Fruit fly (Drosophila melanogaster) Kc167 (cell line): Measurements from ENCODE around the gene scyl.

Experiments
- Myc ChIP-seq: fragments of >200 bp; optimal IDR thresholded peaks from 2 replicates; lab custom pipeline; 2017; ENCODE audit warnings: missing external identifiers
- Sin3A ChIP-seq: fragments of >200 bp; optimal IDR thresholded peaks from 2 replicates; lab custom pipeline; 2018; ENCODE audit warnings: missing external identifiers
- h ChIP-seq: fragments of >200 bp; optimal IDR thresholded peaks from 3 replicates; lab custom pipeline; 2018; ENCODE audit warnings: missing external identifiers
- insv ChIP-seq: fragments of >200 bp; optimal IDR thresholded peaks from 3 replicates; lab custom pipeline; 2018; ENCODE audit warnings: missing external identifiers
- psq ChIP-seq: fragments of >200 bp; optimal IDR thresholded peaks from 2 replicates; lab custom pipeline; 2017; ENCODE audit warnings: missing external identifiers
- ttk ChIP-seq: sonication (Bioruptor generic); optimal IDR thresholded peaks from 2 replicates; lab custom pipeline; 2017; ENCODE audit warnings: missing external identifiers

The scyl gene

dm6 chr3L:11247370-11248255 lies 4.5 kb upstream of the scyl start:
- TF ChIP-seq ttk (no peak), psq (no peak), Sin3A (lab: Kevin White, UChicago) (no peak), insv (lab: Kevin White, UChicago) (no peak), h (no peak), Myc (no peak)

- no peak for TF ChIP-seq h
- TF ChIP-seq Sin3A (lab: Kevin White, UChicago): no peak
- TF ChIP-seq ttk: no peak
- no peak for TF ChIP-seq insv (lab: Kevin White, UChicago)
- TF ChIP-seq psq: no peak
- TF ChIP-seq Myc: no peak
Measured at dm6 chr3L:11248303-11248702, 3.8 kb upstream of the scyl start.

- TF ChIP-seq psq: no peak
- no peak for TF ChIP-seq Sin3A (lab: Kevin White, UChicago)
- no peak for TF ChIP-seq insv (lab: Kevin White, UChicago)
- TF ChIP-seq ttk: no peak
- TF ChIP-seq h: no peak
- no peak for TF ChIP-seq Myc
Measured at dm6 chr3L:11252424-11253118, 464 bp downstream of the scyl start.

- TF ChIP-seq h (no peak), insv (lab: Kevin White, UChicago) (no peak), ttk (no peak), Myc (no peak), Sin3A (lab: Kevin White, UChicago) (no peak), psq (no peak)
Measured at dm6 chr3L:11253140-11253539, 1.0 kb downstream of the scyl start.

dm6 chr3L:11253690-11254243 lies 1.7 kb downstream of the scyl start:
- no peak for TF ChIP-seq Myc
- TF ChIP-seq insv (lab: Kevin White, UChicago): no peak
- TF ChIP-seq psq: no peak
- TF ChIP-seq Sin3A (lab: Kevin White, UChicago): no peak
- no peak for TF ChIP-seq h
- no peak for TF ChIP-seq ttk

dm6 chr3L:11254470-11255185 lies 2.5 kb downstream of the scyl start:
- TF ChIP-seq insv (lab: Kevin White, UChicago): no peak
- no peak for TF ChIP-seq Sin3A (lab: Kevin White, UChicago)
- no peak for TF ChIP-seq h
- TF ChIP-seq Myc: no peak
- TF ChIP-seq ttk: no peak
- no peak for TF ChIP-seq psq

dm6 chr3L:11256147-11256971 lies 4.3 kb downstream of the scyl start:
- TF ChIP-seq h (no peak), Myc (no peak), Sin3A (lab: Kevin White, UChicago) (no peak), ttk (no peak), psq (no peak), insv (lab: Kevin White, UChicago) (no peak)

dm6 chr3L:11258392-11258791 lies 6.3 kb downstream of the scyl start:
- TF ChIP-seq psq: no peak
- TF ChIP-seq insv (lab: Kevin White, UChicago): no peak
- no peak for TF ChIP-seq h
- no peak for TF ChIP-seq ttk
- no peak for TF ChIP-seq Myc
- TF ChIP-seq Sin3A (lab: Kevin White, UChicago): no peak

dm6 chr3L:11259759-11260158 lies 7.7 kb downstream of the scyl start:
- TF ChIP-seq Myc (no peak), psq (no peak), Sin3A (lab: Kevin White, UChicago) (no peak), ttk (no peak)

- TF ChIP-seq psq: no peak
- TF ChIP-seq h: no peak
- TF ChIP-seq Myc: no peak
Measured at dm6 chr3L:11260275-11260734, 8.2 kb downstream of the scyl start.

- TF ChIP-seq Myc: no peak
- no peak for TF ChIP-seq ttk
- no peak for TF ChIP-seq insv (lab: Kevin White, UChicago)
Measured at dm6 chr3L:11260737-11261455, 8.8 kb downstream of the scyl start.
